Worm (Caenorhabditis elegans) whole organism, young adult: Measurements from ENCODE around the gene sca-1.

Experiments used
- B0035.1 ChIP-seq: sonication (generic microtip); optimal IDR thresholded peaks from 2 replicates; lab custom pipeline; 2016; ENCODE audit warnings: missing genetic modification characterization, mild to moderate bottlenecking, missing compliant biosample characterization, missing genotype, missing genetic modification reagents
- B0336.3 ChIP-seq: fragments of 200-800 bp; sonication (Bioruptor generic); IDR thresholded peaks from 2 replicates; pipeline ENCODE4 v1.3.6; 2022; ENCODE audit warnings: missing genetic modification characterization, missing compliant biosample characterization
- C17E4.6 ChIP-seq: fragments of 200-800 bp; sonication (Bioruptor generic); IDR thresholded peaks from 2 replicates; pipeline ENCODE4 v1.3.6; 2022; ENCODE audit warnings: missing genetic modification reagents, missing genetic modification characterization, missing compliant biosample characterization
- D2030.7 ChIP-seq: fragments of 200-800 bp; sonication (Bioruptor generic); IDR thresholded peaks from 2 replicates; pipeline ENCODE4 v1.3.6; 2022; ENCODE audit warnings: missing genetic modification reagents, missing genetic modification characterization, missing compliant biosample characterization
- F23B12.7 ChIP-seq: sonication (generic microtip); optimal IDR thresholded peaks from 2 replicates; lab custom pipeline; 2017; ENCODE audit warnings: missing genetic modification characterization, mild to moderate bottlenecking, missing compliant biosample characterization, antibody characterized with exemption, moderate library complexity; ENCODE audit not compliant: insufficient read depth
- F55B11.4 ChIP-seq: sonication (generic microtip); optimal IDR thresholded peaks from 2 replicates; lab custom pipeline; 2016; ENCODE audit warnings: missing compliant biosample characterization, missing genetic modification characterization, borderline replicate concordance; ENCODE audit not compliant: insufficient read depth
- K12H6.12 ChIP-seq: fragments of 200-800 bp; sonication (Bioruptor generic); optimal IDR thresholded peaks from 2 replicates; lab custom pipeline; 2018; ENCODE audit warnings: mild to moderate bottlenecking, missing genetic modification characterization, missing compliant biosample characterization
- T07F8.4 ChIP-seq: sonication (generic microtip); optimal IDR thresholded peaks from 2 replicates; lab custom pipeline; 2016; ENCODE audit warnings: mild to moderate bottlenecking, missing genetic modification characterization, moderate library complexity, missing compliant biosample characterization
- Y95B8A.8 ChIP-seq: fragments of 200-800 bp; sonication (Bioruptor generic); IDR thresholded peaks from 2 replicates; pipeline ENCODE4 v1.3.6; 2022; ENCODE audit warnings: missing genetic modification reagents, missing genetic modification characterization, missing compliant biosample characterization
- atf-7 ChIP-seq: sonication (generic microtip); optimal IDR thresholded peaks from 2 replicates; lab custom pipeline; 2017; ENCODE audit warnings: mild to moderate bottlenecking, missing genetic modification characterization, missing compliant biosample characterization
- attf-5 ChIP-seq: fragments of 200-800 bp; sonication (Bioruptor generic); optimal IDR thresholded peaks from 2 replicates; lab custom pipeline; 2018; ENCODE audit warnings: mild to moderate bottlenecking, missing genetic modification characterization, missing compliant biosample characterization
- attf-6 ChIP-seq: fragments of 200-800 bp; sonication (Bioruptor generic); IDR thresholded peaks from 2 replicates; pipeline ENCODE4 v1.3.6; 2022; ENCODE audit warnings: missing genetic modification reagents, missing genetic modification characterization, missing compliant biosample characterization
- ceh-27 ChIP-seq: fragments of 200-800 bp; sonication (Bioruptor generic); optimal IDR thresholded peaks from 2 replicates; lab custom pipeline; 2018; ENCODE audit warnings: mild to moderate bottlenecking, missing genetic modification characterization, moderate library complexity, missing compliant biosample characterization
- chd-7 ChIP-seq: sonication (generic microtip); optimal IDR thresholded peaks from 2 replicates; lab custom pipeline; 2016; ENCODE audit warnings: mild to moderate bottlenecking, missing genetic modification characterization, moderate library complexity, missing compliant biosample characterization
- die-1 ChIP-seq: sonication (generic microtip); optimal IDR thresholded peaks from 2 replicates; lab custom pipeline; 2016; ENCODE audit warnings: missing genotype, mild to moderate bottlenecking, missing genetic modification characterization, missing compliant biosample characterization
- egrh-3 ChIP-seq: fragments of 200-800 bp; sonication (Bioruptor generic); IDR thresholded peaks from 2 replicates; pipeline ENCODE4 v1.3.6; 2022; ENCODE audit warnings: missing genetic modification reagents, missing genetic modification characterization, missing compliant biosample characterization
- ekl-4 ChIP-seq: fragments of 200-800 bp; sonication (Bioruptor generic); IDR thresholded peaks from 2 replicates; pipeline ENCODE4 v1.3.6; 2022; ENCODE audit warnings: missing genetic modification reagents, missing genetic modification characterization, missing compliant biosample characterization
- fkh-3 ChIP-seq: sonication (generic microtip); optimal IDR thresholded peaks from 2 replicates; lab custom pipeline; 2016; ENCODE audit warnings: mild to moderate bottlenecking, missing genetic modification characterization, missing compliant biosample characterization
- hlh-12 ChIP-seq: sonication (generic microtip); optimal IDR thresholded peaks from 2 replicates; lab custom pipeline; 2016; ENCODE audit warnings: missing genetic modification characterization, missing compliant biosample characterization
- hmg-1.2 ChIP-seq: fragments of 200-800 bp; sonication (Bioruptor generic); IDR thresholded peaks from 2 replicates; pipeline ENCODE4 v1.3.6; 2022; ENCODE audit warnings: missing genetic modification reagents, missing genetic modification characterization, missing compliant biosample characterization
- hrde-1 ChIP-seq: sonication (generic microtip); optimal IDR thresholded peaks from 2 replicates; lab custom pipeline; 2016; ENCODE audit warnings: missing genetic modification characterization, mild to moderate bottlenecking, missing compliant biosample characterization, moderate library complexity, missing genotype, missing genetic modification reagents, borderline replicate concordance
- hsf-1 ChIP-seq: fragments of 200-800 bp; sonication (Bioruptor generic); IDR thresholded peaks from 2 replicates; pipeline ENCODE4 v1.3.6; 2022; ENCODE audit warnings: missing genetic modification reagents, missing genetic modification characterization, missing compliant biosample characterization
- lag-1 ChIP-seq: fragments of 200-800 bp; sonication (Bioruptor generic); IDR thresholded peaks from 2 replicates; pipeline ENCODE4 v1.3.6; 2022; ENCODE audit warnings: missing genetic modification reagents, missing genetic modification characterization, missing compliant biosample characterization
- let-607 ChIP-seq, 2 experiments: fragments of 200-800 bp in 1 of 2; sonication (Bioruptor generic) in 1 of 2; sonication (generic microtip) in 1 of 2; optimal IDR thresholded peaks; 2 replicates each; lab custom pipeline; 2016 to 2018; ENCODE audit warnings: mild to moderate bottlenecking in 2 of 2, missing compliant biosample characterization in 2 of 2, missing genetic modification characterization in 2 of 2, moderate library complexity in 2 of 2, missing genotype in 1 of 2
- lin-35 ChIP-seq, 3 experiments: fragments of 150-350 bp in 2 of 3; sonication (generic microtip) in 1 of 3; optimal IDR thresholded peaks; 2 replicates each; lab custom pipeline; 2014 to 2018; ENCODE audit warnings: missing biosample characterization in 3 of 3, missing genetic modification characterization in 3 of 3, missing genetic modification reagents in 3 of 3
- madf-3 ChIP-seq: fragments of 200-800 bp; sonication (Bioruptor generic); IDR thresholded peaks from 2 replicates; pipeline ENCODE4 v1.3.6; 2022; ENCODE audit warnings: missing genetic modification reagents, missing genetic modification characterization, missing compliant biosample characterization
- madf-6 ChIP-seq: fragments of 200-800 bp; sonication (Bioruptor generic); IDR thresholded peaks from 2 replicates; pipeline ENCODE4 v1.3.6; 2022; ENCODE audit warnings: missing genetic modification reagents, missing genetic modification characterization, missing compliant biosample characterization
- mel-28 ChIP-seq: sonication (generic microtip); optimal IDR thresholded peaks from 2 replicates; lab custom pipeline; 2016; ENCODE audit warnings: borderline replicate concordance, mild to moderate bottlenecking, missing genetic modification characterization, missing compliant biosample characterization
- nfya-1 ChIP-seq: sonication (generic microtip); optimal IDR thresholded peaks from 2 replicates; lab custom pipeline; 2017; ENCODE audit warnings: antibody characterized with exemption, missing compliant biosample characterization, missing genetic modification characterization, borderline replicate concordance; ENCODE audit not compliant: insufficient read depth
- nhr-179 ChIP-seq: sonication (generic microtip); optimal IDR thresholded peaks from 2 replicates; lab custom pipeline; 2016; ENCODE audit warnings: mild to moderate bottlenecking, missing genetic modification characterization, missing compliant biosample characterization
- repo-1 ChIP-seq: sonication (generic microtip); optimal IDR thresholded peaks from 2 replicates; lab custom pipeline; 2017; ENCODE audit warnings: mild to moderate bottlenecking, missing genetic modification characterization, missing compliant biosample characterization
- tbp1 ChIP-seq: fragments of 200-800 bp; sonication (Bioruptor generic); optimal IDR thresholded peaks from 2 replicates; lab custom pipeline; 2018; ENCODE audit warnings: mild to moderate bottlenecking, missing genetic modification characterization, missing compliant biosample characterization
- unc-130 ChIP-seq: sonication (generic microtip); optimal IDR thresholded peaks from 2 replicates; lab custom pipeline; 2016; ENCODE audit warnings: missing genetic modification reagents, missing genetic modification characterization, missing compliant biosample characterization
- zfh-2 ChIP-seq: fragments of 200-800 bp; sonication (Bioruptor generic); conservative IDR thresholded peaks from 2 replicates; pipeline ENCODE4 v1.3.6; 2022; ENCODE audit warnings: missing genetic modification reagents, missing genetic modification characterization, missing compliant biosample characterization

The sca-1 gene

ce11 chrIII:10810837-10811814 is 5.5 kb downstream of the sca-1 start (continued):
- TF ChIP-seq Y95B8A.8 (GFP tag; lab: Robert Waterston, UW) = peak; percentile 97
- peak; percentile 92 for TF ChIP-seq C17E4.6 (GFP tag; lab: Robert Waterston, UW)
- TF ChIP-seq fkh-3 = no peak
- TF ChIP-seq hmg-1.2 (GFP tag; lab: Robert Waterston, UW) = peak; percentile 62
- TF ChIP-seq nfya-1 = no peak
- peak; percentile 42 for TF ChIP-seq tbp1 (GFP tag; lab: Kevin White, UChicago)
- TF ChIP-seq let-607 (tag; optimal IDR thresholded peaks at IDR 0.05; lab: Kevin White, UChicago) = no peak
- peak; percentile 85 for TF ChIP-seq ekl-4
- TF ChIP-seq repo-1 (tag; lab: Kevin White, UChicago) = no peak
- TF ChIP-seq hlh-12 (tag; lab: Kevin White, UChicago) = no peak
- TF ChIP-seq D2030.7 (GFP tag; lab: Robert Waterston, UW) = peak; percentile 93
- TF ChIP-seq lin-35 (GFP tag; optimal IDR thresholded peaks at IDR 0.05; lab: Kevin White, UChicago) = peak in 1 of 3 experiments; percentile 3

DNA sequence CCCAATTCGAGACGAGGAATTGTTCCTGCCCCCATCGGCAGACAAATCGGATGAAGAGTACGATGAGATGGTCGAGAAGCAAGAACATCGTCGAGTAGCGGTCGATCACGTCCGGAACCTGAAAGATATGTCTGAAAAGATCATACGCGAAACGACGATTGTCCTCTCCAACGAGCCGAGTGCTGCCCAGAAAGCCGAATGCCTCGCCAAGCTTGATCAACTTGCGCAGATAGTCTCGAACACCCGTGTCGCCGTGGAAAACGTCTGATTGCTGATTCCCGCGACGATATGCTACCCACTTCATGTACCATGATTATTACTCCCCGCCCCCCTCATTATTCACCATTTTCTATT is 6.2 kb downstream of the sca-1 start:
- TF ChIP-seq B0336.3 (GFP tag; lab: Robert Waterston, UW) = peak; percentile 38
- TF ChIP-seq F23B12.7 (tag; lab: Kevin White, UChicago) = no peak
- TF ChIP-seq atf-7 (tag; lab: Kevin White, UChicago) = no peak
- TF ChIP-seq F55B11.4 (tag; lab: Kevin White, UChicago) = no peak
- TF ChIP-seq ceh-27 (GFP tag; lab: Kevin White, UChicago) = no peak
- TF ChIP-seq K12H6.12 (tag; lab: Kevin White, UChicago) = no peak
- TF ChIP-seq T07F8.4 (tag; lab: Kevin White, UChicago) = no peak
- no peak for TF ChIP-seq die-1 (tag; lab: Kevin White, UChicago)

DNA sequence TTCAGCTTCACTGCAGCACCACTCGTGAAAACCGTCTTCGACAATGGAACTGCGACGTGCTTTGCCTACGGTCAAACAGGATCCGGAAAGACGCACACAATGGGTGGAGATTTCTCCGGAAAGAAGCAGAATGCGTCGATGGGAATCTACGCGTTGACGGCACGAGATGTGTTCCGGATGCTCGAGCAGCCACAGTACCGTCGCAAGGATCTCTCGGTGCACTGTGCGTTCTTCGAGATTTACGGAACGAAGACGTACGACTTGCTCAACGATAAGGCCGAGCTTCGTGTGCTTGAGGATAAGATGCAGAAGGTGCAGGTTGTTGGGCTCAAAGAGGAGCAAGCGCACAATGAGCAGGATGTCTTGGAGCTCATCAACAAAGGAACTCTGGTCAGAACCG is 7.1 kb downstream of the sca-1 start:
- no peak for TF ChIP-seq nhr-179 (tag; lab: Kevin White, UChicago)
- TF ChIP-seq hrde-1 (tag; lab: Kevin White, UChicago) = no peak
- no peak for TF ChIP-seq mel-28 (tag; lab: Kevin White, UChicago)
- TF ChIP-seq attf-6 (GFP tag; lab: Robert Waterston, UW) = 0 out of 2 replicates have a peak, but pooled peaks have one; percentile 10
- TF ChIP-seq, all 124 proteins: peak for 1

- TF ChIP-seq attf-6 (GFP tag; lab: Robert Waterston, UW) (0 out of 2 replicates have a peak, but pooled peaks have one; percentile 26), B0035.1 (tag; lab: Kevin White, UChicago) (no peak), attf-5 (GFP tag; lab: Kevin White, UChicago) (peak; percentile 5), madf-3 (GFP tag; lab: Robert Waterston, UW) (no peak), unc-130 (GFP tag; lab: Kevin White, UChicago) (no peak), Y95B8A.8 (GFP tag; lab: Robert Waterston, UW) (0 out of 2 replicates have a peak, but pooled peaks have one; percentile 5), chd-7 (peak; percentile 8), zfh-2 (GFP tag; lab: Robert Waterston, UW) (peak; percentile 80), madf-6 (GFP tag; lab: Robert Waterston, UW) (peak; percentile 59), B0336.3 (GFP tag; lab: Robert Waterston, UW) (0 out of 2 replicates have a peak, but pooled peaks have one; percentile 7), hsf-1 (peak; percentile 23), lag-1 (GFP tag; lab: Robert Waterston, UW) (no peak), egrh-3 (GFP tag; lab: Robert Waterston, UW) (peak; percentile 55; the same call in 1 of the 2 replicates)
Observed at ce11 chrIII:10808802-10809201, 7.8 kb downstream of the sca-1 start.
